Worm (Caenorhabditis elegans): Measurements from ENCODE around the gene nstp-8.

DNA sequence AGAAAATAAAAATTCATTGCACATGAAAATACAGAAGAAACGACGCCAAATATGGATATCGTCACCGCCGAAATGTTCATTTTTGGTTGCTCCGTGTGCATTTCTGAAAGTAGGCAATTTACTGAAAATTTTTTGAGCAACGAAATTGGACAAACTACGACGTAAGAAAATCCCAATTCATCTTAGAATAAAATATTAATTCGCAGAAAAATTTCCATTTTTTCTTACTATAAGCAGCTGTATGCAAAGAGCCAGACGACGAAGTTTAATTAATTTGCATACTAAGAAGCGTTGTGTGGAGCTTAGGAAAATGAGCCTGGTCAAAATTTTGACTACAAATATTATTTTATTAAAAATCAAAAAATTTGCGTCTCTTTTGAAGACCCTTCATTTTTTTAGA lies 48.8 kb upstream of the nstp-8 start, which contains the start of gene srbc-19:
- TF ChIP-seq K11D2.4 (GFP tag; IDR thresholded peaks at IDR 0.05) (no peak), cebp-1 (GFP tag; IDR thresholded peaks at IDR 0.05) (no peak), cebp-1 (tag; optimal IDR thresholded peaks at IDR 0.05) (no peak), nhr-90 (tag; optimal IDR thresholded peaks at IDR 0.05) (no peak), pbrm-1 (GFP tag; IDR thresholded peaks at IDR 0.05) (no peak), Y53F4B.3 (GFP tag; IDR thresholded peaks at IDR 0.05) (no peak), F57A8.1 (GFP tag; optimal IDR thresholded peaks at IDR 0.05) (no peak)
